Fruit fly (Drosophila melanogaster): Measurements from ENCODE around the gene CG14147.
A peak's percentile ranks its signal among the peaks of the same experiment; 100 is the strongest.

Gene CG14147

dm6 chr3L:11009000-11009794 is 36.7 kb downstream of the CG14147 start, which contains the start of gene klu (continued):
- TF ChIP-seq CG3032 (tag; optimal IDR thresholded peaks at IDR 0.05) (peak; percentile 26), CG6808 (GFP tag; optimal IDR thresholded peaks at IDR 0.05) (peak; percentile 49), CG8319 (GFP tag; optimal IDR thresholded peaks at IDR 0.05) (no peak), CG8119 (GFP tag; IDR thresholded peaks at IDR 0.05) (peak; percentile 82), Hr39 (GFP tag; optimal IDR thresholded peaks at IDR 0.05) (no peak), acj6 (GFP tag; optimal IDR thresholded peaks at IDR 0.05) (no peak), CG7368 (GFP tag; optimal IDR thresholded peaks at IDR 0.05) (no peak), ss (GFP tag; optimal IDR thresholded peaks at IDR 0.05) (peak; percentile 76 to 78), Sox15 (GFP tag; optimal IDR thresholded peaks at IDR 0.05) (no peak), Met (GFP tag; optimal IDR thresholded peaks at IDR 0.05) (peak; percentile 11), CG11762 (GFP tag; optimal IDR thresholded peaks at IDR 0.05; ENCODE audit: insufficient read depth) (no peak), CG15336 (GFP tag; IDR thresholded peaks at IDR 0.05) (peak; percentile 71), pdm3 (GFP tag; optimal IDR thresholded peaks at IDR 0.05) (no peak), CG3919 (GFP tag; optimal IDR thresholded peaks at IDR 0.05) (peak; percentile 31), CG6854 (GFP tag; optimal IDR thresholded peaks at IDR 0.05) (peak; percentile 31), Lpt (GFP tag; optimal IDR thresholded peaks at IDR 0.05) (peak; percentile 24), CG34406 (GFP tag; optimal IDR thresholded peaks at IDR 0.05) (peak; percentile 29), Sox14 (GFP tag; optimal IDR thresholded peaks at IDR 0.05) (peak; percentile 51), CG8632 (GFP tag; optimal IDR thresholded peaks at IDR 0.05) (no peak), lz (GFP tag; optimal IDR thresholded peaks at IDR 0.05) (peak; percentile 24), topi (GFP tag; optimal IDR thresholded peaks at IDR 0.05) (no peak), Hr4 (GFP tag; optimal IDR thresholded peaks at IDR 0.05) (no peak), Hr38 (GFP tag; optimal IDR thresholded peaks at IDR 0.05) (no peak), CG31627 (GFP tag; optimal IDR thresholded peaks at IDR 0.05) (no peak), OdsH (GFP tag; optimal IDR thresholded peaks at IDR 0.05) (peak; percentile 18), Blimp-1 (GFP tag; optimal IDR thresholded peaks at IDR 0.05) (no peak), CG11902 (GFP tag; optimal IDR thresholded peaks at IDR 0.05) (no peak), CG9139 (GFP tag; optimal IDR thresholded peaks at IDR 0.05) (peak; percentile 17), CG32006 (GFP tag; optimal IDR thresholded peaks at IDR 0.05) (peak; percentile 61), spab (GFP tag; optimal IDR thresholded peaks at IDR 0.05) (peak; percentile 55), Eip75B (GFP tag; optimal IDR thresholded peaks at IDR 0.05) (peak; percentile 36), CG6792 (GFP tag; optimal IDR thresholded peaks at IDR 0.05) (no peak), cyc (GFP tag; optimal IDR thresholded peaks at IDR 0.05) (no peak), Eip93F (GFP tag; optimal IDR thresholded peaks at IDR 0.05) (peak; percentile 52)

- TF ChIP-seq CG4318 (GFP tag; optimal IDR thresholded peaks at IDR 0.05) (peak; percentile 49), CG8319 (GFP tag; optimal IDR thresholded peaks at IDR 0.05) (peak; percentile 76), CG1621 (tag; optimal IDR thresholded peaks at IDR 0.05) (peak; percentile 93), Sox102F (GFP tag; optimal IDR thresholded peaks at IDR 0.05) (peak; percentile 79), CG6792 (GFP tag; optimal IDR thresholded peaks at IDR 0.05) (peak; percentile 72), fd85E (GFP tag; optimal IDR thresholded peaks at IDR 0.05) (peak; percentile 90), dsx (GFP tag; optimal IDR thresholded peaks at IDR 0.05; ENCODE audit: poor library complexity, severe bottlenecking) (peak; percentile 74), salr (GFP tag; optimal IDR thresholded peaks at IDR 0.05) (peak; percentile 88 to 93), Eip93F (GFP tag; optimal IDR thresholded peaks at IDR 0.05) (peak; percentile 36), CG31627 (GFP tag; optimal IDR thresholded peaks at IDR 0.05) (no peak), fd59A (GFP tag; optimal IDR thresholded peaks at IDR 0.05) (peak; percentile 84), CG8632 (GFP tag; optimal IDR thresholded peaks at IDR 0.05) (peak; percentile 91), CG16779 (tag; optimal IDR thresholded peaks at IDR 0.05) (peak; percentile 94), fkh (GFP tag; optimal IDR thresholded peaks at IDR 0.05) (peak; percentile 95), cyc (GFP tag; optimal IDR thresholded peaks at IDR 0.05) (peak; percentile 23), CG8119 (GFP tag; IDR thresholded peaks at IDR 0.05) (peak; percentile 97), Hr38 (GFP tag; optimal IDR thresholded peaks at IDR 0.05) (no peak), CG10669 (GFP tag; optimal IDR thresholded peaks at IDR 0.05) (peak; percentile 95), Lpt (GFP tag; optimal IDR thresholded peaks at IDR 0.05) (peak; percentile 96), CG10631 (GFP tag; optimal IDR thresholded peaks at IDR 0.05) (peak; percentile 71), CG7368 (GFP tag; optimal IDR thresholded peaks at IDR 0.05) (peak; percentile 92), spab (GFP tag; optimal IDR thresholded peaks at IDR 0.05) (peak; percentile 96), Hr39 (GFP tag; optimal IDR thresholded peaks at IDR 0.05) (peak; percentile 7), Ets96B (tag; optimal IDR thresholded peaks at IDR 0.05) (peak; percentile 92), CG6163 (GFP tag; IDR thresholded peaks at IDR 0.05) (peak; percentile 99), ss (GFP tag; optimal IDR thresholded peaks at IDR 0.05) (peak; percentile 96 to 98), CG9139 (GFP tag; optimal IDR thresholded peaks at IDR 0.05) (peak; percentile 95), CG3032 (tag; optimal IDR thresholded peaks at IDR 0.05) (peak; percentile 89)
Observed at dm6 chr3L:11010410-11010827, 38.0 kb downstream of the CG14147 start.

Data from whole organism, prepupa.